Worm (Caenorhabditis elegans): ENCODE data around the gene ZK822.1.

- TF ChIP-seq ref-1 (GFP tag; conservative IDR thresholded peaks at IDR 0.05) = no peak
- TF ChIP-seq klf-2 (GFP tag; conservative IDR thresholded peaks at IDR 0.05) = no peak
- no peak for TF ChIP-seq T22C8.4 (GFP tag; IDR thresholded peaks at IDR 0.05)
- TF ChIP-seq cog-1 (tag; optimal IDR thresholded peaks at IDR 0.05) = no peak
- TF ChIP-seq med-1 (GFP tag; optimal IDR thresholded peaks at IDR 0.05; ENCODE audit: insufficient read depth) = no peak
- TF ChIP-seq tab-1 (GFP tag; IDR thresholded peaks at IDR 0.05) = no peak
These were observed 34.5 kb upstream of the ZK822.1 start for ce11 chrIV:11956387-11956786.

All from whole organism, midembryonic.